Worm (Caenorhabditis elegans) whole organism, L3 larva: ENCODE measurements around the gene C43F9.4.
A peak's percentile ranks its signal among the peaks of the same experiment; 100 is the strongest.

Source experiments
- R02D3.7 ChIP-seq: fragments of 150-350 bp; optimal IDR thresholded peaks from 2 replicates; lab custom pipeline; 2014; ENCODE audit warnings: missing biosample characterization, missing genetic modification characterization
- ama-1 ChIP-seq: fragments of 150-350 bp; optimal IDR thresholded peaks from 2 replicates; lab custom pipeline; 2018
- ceh-16 ChIP-seq: sonication (generic microtip); optimal IDR thresholded peaks from 2 replicates; lab custom pipeline; 2017; ENCODE audit warnings: missing biosample characterization, missing genetic modification characterization
- ceh-82 ChIP-seq: fragments of 150-350 bp; optimal IDR thresholded peaks from 2 replicates; lab custom pipeline; 2014; ENCODE audit warnings: missing biosample characterization, missing genetic modification characterization
- ceh-9 ChIP-seq: sonication (generic microtip); optimal IDR thresholded peaks from 2 replicates; lab custom pipeline; 2018; ENCODE audit warnings: missing biosample characterization, missing genetic modification characterization
- daf-12 ChIP-seq: fragments of 150-350 bp; optimal IDR thresholded peaks from 2 replicates; lab custom pipeline; 2014; ENCODE audit warnings: missing biosample characterization, missing genetic modification reagents, missing genetic modification characterization
- egl-27 ChIP-seq: sonication (generic microtip); optimal IDR thresholded peaks from 4 replicates; lab custom pipeline; 2017; ENCODE audit warnings: missing biosample characterization, missing genetic modification reagents, missing genetic modification characterization
- egl-5 ChIP-seq: fragments of 150-350 bp; optimal IDR thresholded peaks from 2 replicates; lab custom pipeline; 2017; ENCODE audit warnings: missing biosample characterization, missing genetic modification reagents, missing genetic modification characterization, inconsistent platforms
- elt-2 ChIP-seq: sonication (generic microtip); optimal IDR thresholded peaks from 2 replicates; lab custom pipeline; 2016; ENCODE audit warnings: missing genetic modification reagents, mild to moderate bottlenecking, missing genetic modification characterization, missing compliant biosample characterization
- hmg-11 ChIP-seq: sonication (generic microtip); optimal IDR thresholded peaks from 2 replicates; lab custom pipeline; 2016; ENCODE audit warnings: missing genetic modification characterization, missing compliant biosample characterization
- jun-1 ChIP-seq: fragments of 150-350 bp; optimal IDR thresholded peaks from 2 replicates; lab custom pipeline; 2014; ENCODE audit warnings: missing biosample characterization, missing genetic modification reagents, missing genetic modification characterization
- lsy-12 ChIP-seq: sonication (generic microtip); optimal IDR thresholded peaks from 2 replicates; lab custom pipeline; 2016; ENCODE audit warnings: mild to moderate bottlenecking, missing genetic modification characterization, missing compliant biosample characterization
- nfya-1 ChIP-seq: sonication (generic microtip); optimal IDR thresholded peaks from 2 replicates; lab custom pipeline; 2017; ENCODE audit warnings: missing genetic modification characterization, mild to moderate bottlenecking, missing compliant biosample characterization, antibody characterized with exemption, moderate library complexity; ENCODE audit not compliant: insufficient read depth
- nhr-11 ChIP-seq: fragments of 150-350 bp; optimal IDR thresholded peaks from 2 replicates; lab custom pipeline; 2014; ENCODE audit warnings: missing biosample characterization, missing genetic modification characterization
- nhr-12 ChIP-seq: fragments of 150-350 bp; optimal IDR thresholded peaks from 2 replicates; lab custom pipeline; 2014; ENCODE audit warnings: missing biosample characterization, missing genetic modification characterization
- nhr-23 ChIP-seq: fragments of 150-350 bp; optimal IDR thresholded peaks from 2 replicates; lab custom pipeline; 2014; ENCODE audit warnings: missing biosample characterization, missing genetic modification reagents, missing genetic modification characterization
- nhr-25 ChIP-seq: sonication (generic microtip); optimal IDR thresholded peaks from 2 replicates; lab custom pipeline; 2017; ENCODE audit warnings: missing biosample characterization, missing genetic modification characterization
- nhr-43 ChIP-seq: sonication (generic microtip); optimal IDR thresholded peaks from 2 replicates; lab custom pipeline; 2016; ENCODE audit warnings: mild to moderate bottlenecking, missing genetic modification characterization, missing compliant biosample characterization; ENCODE audit not compliant: poor library complexity, severe bottlenecking
- nhr-76 ChIP-seq: fragments of 150-350 bp; sonication (generic microtip); optimal IDR thresholded peaks from 5 replicates; lab custom pipeline; 2014; ENCODE audit warnings: missing biosample characterization, missing genetic modification characterization
- pqm-1 ChIP-seq: fragments of 150-350 bp; optimal IDR thresholded peaks from 2 replicates; lab custom pipeline; 2017; ENCODE audit warnings: missing biosample characterization, missing genetic modification characterization, inconsistent platforms
- sea-2 ChIP-seq: fragments of 150-350 bp; sonication (generic microtip); optimal IDR thresholded peaks from 4 replicates; lab custom pipeline; 2014; ENCODE audit warnings: missing biosample characterization, missing genetic modification reagents, missing genetic modification characterization
- unc-39 ChIP-seq: sonication (generic microtip); optimal IDR thresholded peaks from 4 replicates; lab custom pipeline; 2017; ENCODE audit warnings: missing biosample characterization, missing genetic modification characterization
- ztf-4 ChIP-seq: fragments of 150-350 bp; optimal IDR thresholded peaks from 2 replicates; lab custom pipeline; 2014; ENCODE audit warnings: missing biosample characterization, missing genetic modification characterization

C43F9.4 gene

DNA sequence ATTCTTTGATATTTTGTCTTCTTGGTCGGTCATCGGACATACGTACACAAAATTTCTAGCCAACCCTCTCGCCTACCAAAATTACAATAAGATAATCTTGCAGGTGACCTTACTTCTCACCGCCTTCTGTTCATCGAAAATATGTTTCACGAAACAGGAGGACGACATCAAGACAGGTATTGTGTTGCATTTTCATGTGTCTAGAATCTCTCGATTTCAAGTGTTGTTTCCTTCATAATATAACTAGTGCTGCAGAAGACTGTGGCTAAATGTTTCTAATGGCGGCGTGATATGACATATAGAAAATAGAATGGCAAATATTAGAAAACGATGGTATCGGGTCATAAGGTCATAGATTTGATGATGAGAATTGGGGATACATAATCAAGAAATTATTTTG lies 28.1 kb upstream of the C43F9.4 start:
- TF ChIP-seq egl-27 (tag; lab: Kevin White, UChicago) (no peak), nhr-23 (tag; lab: Kevin White, UChicago) (peak; percentile 26), ama-1 (lab: Kevin White, UChicago) (no peak), nhr-43 (tag; lab: Kevin White, UChicago) (peak; percentile 21), hmg-11 (tag; lab: Kevin White, UChicago) (no peak), nhr-25 (tag; lab: Kevin White, UChicago) (peak; percentile 92), nhr-12 (tag; lab: Kevin White, UChicago) (no peak), nfya-1 (tag; lab: Kevin White, UChicago) (no peak), ceh-82 (tag; lab: Kevin White, UChicago) (no peak)

- TF ChIP-seq nhr-11 (tag; lab: Kevin White, UChicago) (no peak), jun-1 (tag; lab: Kevin White, UChicago) (no peak)
Measured at ce11 chrIV:10616366-10616765, 27.4 kb upstream of the C43F9.4 start.

DNA sequence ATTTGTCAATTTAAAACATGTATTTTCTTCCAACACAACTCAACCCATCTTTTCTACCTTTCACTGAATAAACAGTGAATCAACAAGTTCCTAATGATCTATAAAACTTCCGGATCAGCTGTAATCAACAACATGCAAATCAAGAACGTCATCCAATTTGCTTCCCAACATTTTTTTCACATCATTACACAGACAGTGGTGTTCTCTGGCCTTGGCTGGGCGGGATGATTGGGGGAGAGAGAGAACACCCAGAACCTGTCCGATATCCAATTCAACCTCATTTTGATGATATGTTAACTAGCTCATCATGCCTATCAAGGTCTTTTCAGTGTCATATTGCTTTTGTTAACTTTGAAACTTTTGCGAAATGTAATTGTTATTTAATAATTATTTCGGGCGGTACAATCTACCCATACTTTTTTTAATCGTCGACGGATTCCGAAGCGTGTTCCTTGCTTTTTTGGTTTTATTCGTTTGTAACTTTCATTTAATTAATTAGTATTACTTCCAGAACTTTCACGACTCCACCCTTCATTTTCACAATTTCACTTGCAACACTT lies 26.0 kb upstream of the C43F9.4 start, which contains the start of gene ptr-14:
Gene ptr-14 (plus strand): TSS at position 510 of the 560 bp plus-strand sequence.
- no peak for TF ChIP-seq daf-12 (tag; lab: Kevin White, UChicago)
- no peak for TF ChIP-seq lsy-12
- peak; percentile 11 for TF ChIP-seq ama-1 (lab: Kevin White, UChicago)
- TF ChIP-seq R02D3.7 (tag; lab: Kevin White, UChicago), result no peak
- TF ChIP-seq ztf-4 (tag; lab: Kevin White, UChicago), result no peak
- no peak for TF ChIP-seq elt-2
- TF ChIP-seq nhr-43 (tag; lab: Kevin White, UChicago), result peak; percentile 53
- TF ChIP-seq pqm-1 (tag; lab: Kevin White, UChicago), result no peak
- peak; percentile 66 for TF ChIP-seq nhr-25 (tag; lab: Kevin White, UChicago)
- peak; percentile 22 for TF ChIP-seq nhr-23 (tag; lab: Kevin White, UChicago)
- no peak for TF ChIP-seq ceh-82 (tag; lab: Kevin White, UChicago)

ce11 chrIV:10612281-10612680 lies 23.3 kb upstream of the C43F9.4 start:
- TF ChIP-seq nhr-11 (tag; lab: Kevin White, UChicago), result no peak
- peak; percentile 36 for TF ChIP-seq nhr-25 (tag; lab: Kevin White, UChicago)
- no peak for TF ChIP-seq nhr-76 (tag; lab: Kevin White, UChicago)
- TF ChIP-seq nhr-23 (tag; lab: Kevin White, UChicago), result peak; percentile 5

DNA sequence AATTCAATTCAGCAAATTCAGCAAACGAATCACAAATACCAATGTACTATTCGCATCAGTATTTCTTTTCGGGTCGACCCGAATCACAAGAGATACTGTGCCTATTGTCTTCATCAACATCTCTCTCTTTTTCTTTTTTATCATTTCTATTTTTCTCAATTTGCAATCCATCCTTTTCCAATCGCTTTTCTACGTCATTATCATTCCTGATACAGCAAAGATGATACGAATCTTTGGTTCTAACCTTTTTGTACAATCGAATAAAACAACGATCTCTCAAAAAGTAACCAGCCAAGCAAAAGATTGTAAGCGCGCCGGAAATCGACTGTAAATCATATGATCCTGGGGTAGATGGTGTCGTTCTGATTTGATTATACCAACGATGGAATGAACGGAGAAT lies 20.9 kb upstream of the C43F9.4 start:
- TF ChIP-seq ceh-16 (tag; lab: Kevin White, UChicago) (no peak), unc-39 (tag; lab: Kevin White, UChicago) (no peak), sea-2 (GFP tag; lab: Kevin White, UChicago) (no peak), egl-27 (tag; lab: Kevin White, UChicago) (no peak)

- no peak for TF ChIP-seq ceh-9 (tag; lab: Kevin White, UChicago)
- no peak for TF ChIP-seq nhr-25 (tag; lab: Kevin White, UChicago)
Measured at ce11 chrIV:10608275-10608674, 19.3 kb upstream of the C43F9.4 start, which contains the start of gene R09H10.6. TSS of gene R09H10.6 (plus strand) at chrIV:10608575.

DNA sequence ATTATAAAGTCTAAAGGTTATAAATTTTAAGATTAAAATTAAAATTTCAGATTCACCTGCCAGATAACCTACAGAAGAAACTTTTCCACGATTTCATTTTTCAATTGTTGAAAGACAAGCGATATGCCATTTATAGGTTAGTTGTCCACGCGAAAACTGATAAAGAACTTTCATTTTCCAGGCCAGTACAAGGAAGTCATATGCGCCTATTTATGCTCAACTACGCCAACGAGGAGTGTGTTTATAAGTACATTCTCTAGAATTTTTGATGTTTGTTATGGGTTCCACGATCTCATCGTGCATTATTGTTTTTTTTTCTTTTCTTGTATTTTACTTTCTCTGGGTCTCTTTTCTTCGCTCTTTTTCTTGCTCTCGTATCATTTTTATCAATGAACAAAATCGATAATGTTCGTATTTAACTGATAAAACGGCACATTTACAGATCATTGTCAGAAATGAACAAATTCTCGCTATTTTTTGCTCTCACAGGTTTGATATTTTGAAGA lies 17.7 kb upstream of the C43F9.4 start, which contains the start of gene R09H10.3:
Gene R09H10.3 (plus strand): TSS at position 456 of the 506 bp plus-strand sequence.
- TF ChIP-seq nhr-43 (tag; lab: Kevin White, UChicago) (no peak), pqm-1 (tag; lab: Kevin White, UChicago) (peak; percentile 19), elt-2 (peak; percentile 77)

ce11 chrIV:10602644-10603043 lies 13.7 kb upstream of the C43F9.4 start, which contains the start of gene R09H10.2:
TSS of gene R09H10.2 (plus strand) at chrIV:10602944.
- no peak for TF ChIP-seq egl-5
- no peak for TF ChIP-seq sea-2 (GFP tag; lab: Kevin White, UChicago)
